Worm (Caenorhabditis elegans) whole organism, midembryonic: ENCODE results near the gene ZK177.2.
"Not testable (repeated sequence)": the region's sequence is repeated elsewhere in the genome, so short reads cannot be mapped to it uniquely, and the experiment has no call there.

Experiments used
- T22C8.4 ChIP-seq: fragments of 200-800 bp; sonication (Bioruptor generic); IDR thresholded peaks from 2 replicates; pipeline ENCODE4 v1.3.6; 2022; ENCODE audit warnings: missing genetic modification characterization, missing compliant biosample characterization
- cog-1 ChIP-seq: sonication (generic microtip); optimal IDR thresholded peaks from 2 replicates; lab custom pipeline; 2016; ENCODE audit warnings: missing genetic modification characterization, missing compliant biosample characterization
- flt-1 ChIP-seq: fragments of 200-800 bp; sonication (Bioruptor generic); IDR thresholded peaks from 2 replicates; pipeline ENCODE4 v1.3.6; 2022; ENCODE audit warnings: missing genetic modification characterization, missing compliant biosample characterization
- klf-2 ChIP-seq: fragments of 200-800 bp; sonication (Bioruptor generic); conservative IDR thresholded peaks from 2 replicates; pipeline ENCODE4 v1.3.6; 2022; ENCODE audit warnings: missing genetic modification reagents, missing genetic modification characterization, missing compliant biosample characterization
- med-1 ChIP-seq: sonication (generic microtip); optimal IDR thresholded peaks from 2 replicates; lab custom pipeline; 2017; ENCODE audit warnings: missing genetic modification characterization, mild to moderate bottlenecking, missing compliant biosample characterization, antibody characterized with exemption, missing genetic modification reagents; ENCODE audit not compliant: insufficient read depth
- ref-1 ChIP-seq: fragments of 200-800 bp; sonication (Bioruptor generic); conservative IDR thresholded peaks from 2 replicates; pipeline ENCODE4 v1.3.6; 2022; ENCODE audit warnings: missing genetic modification reagents, missing genetic modification characterization, missing compliant biosample characterization
- tab-1 ChIP-seq: fragments of 200-800 bp; sonication (Bioruptor generic); IDR thresholded peaks from 2 replicates; pipeline ENCODE4 v1.3.6; 2022; ENCODE audit warnings: missing genetic modification characterization, missing compliant biosample characterization
- ztf-23 ChIP-seq: fragments of 200-800 bp; sonication (Bioruptor generic); IDR thresholded peaks from 2 replicates; pipeline ENCODE4 v1.3.6; 2022; ENCODE audit warnings: missing genetic modification reagents, missing genetic modification characterization, missing compliant biosample characterization
- ztf-29 ChIP-seq: fragments of 200-800 bp; sonication (Bioruptor generic); IDR thresholded peaks from 2 replicates; pipeline ENCODE4 v1.3.6; 2022; ENCODE audit warnings: missing genetic modification reagents, missing genetic modification characterization, missing compliant biosample characterization

ZK177.2 gene

DNA sequence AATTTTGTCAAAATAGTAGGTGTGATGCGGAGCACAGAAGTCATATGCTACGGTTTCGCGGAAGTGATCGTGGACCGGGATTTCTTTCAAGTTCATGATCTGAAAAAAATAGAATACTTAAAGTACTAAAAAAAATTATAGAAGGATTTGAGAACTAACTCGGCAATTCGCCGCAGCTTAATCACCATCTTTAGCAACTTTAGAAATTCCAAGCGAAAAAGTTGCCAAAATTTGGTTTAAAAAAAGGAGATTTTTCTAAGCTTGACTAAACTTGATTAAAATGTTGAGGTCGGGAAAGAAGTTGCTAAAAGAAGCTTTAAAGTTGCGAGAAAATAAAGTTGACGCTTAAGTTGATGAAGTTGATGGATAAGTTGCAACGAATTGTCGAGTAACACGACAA lies 1.4 kb upstream of the ZK177.2 start, which contains the start of gene ZK177.9:
Gene ZK177.9, minus strand, starts transcription at position 101 of the 400 bp plus-strand sequence.
- no peak for TF ChIP-seq med-1 (GFP tag; lab: Kevin White, UChicago)
- TF ChIP-seq T22C8.4: no peak
- TF ChIP-seq ztf-23 (GFP tag; lab: Robert Waterston, UW): no peak
- no peak for TF ChIP-seq klf-2
- TF ChIP-seq ztf-29 (GFP tag; lab: Robert Waterston, UW): no peak
- no peak for TF ChIP-seq flt-1 (GFP tag; lab: Robert Waterston, UW)
- TF ChIP-seq cog-1 (tag; lab: Kevin White, UChicago): no peak
- TF ChIP-seq tab-1: no peak
- TF ChIP-seq ref-1 (GFP tag; lab: Robert Waterston, UW): no peak

DNA sequence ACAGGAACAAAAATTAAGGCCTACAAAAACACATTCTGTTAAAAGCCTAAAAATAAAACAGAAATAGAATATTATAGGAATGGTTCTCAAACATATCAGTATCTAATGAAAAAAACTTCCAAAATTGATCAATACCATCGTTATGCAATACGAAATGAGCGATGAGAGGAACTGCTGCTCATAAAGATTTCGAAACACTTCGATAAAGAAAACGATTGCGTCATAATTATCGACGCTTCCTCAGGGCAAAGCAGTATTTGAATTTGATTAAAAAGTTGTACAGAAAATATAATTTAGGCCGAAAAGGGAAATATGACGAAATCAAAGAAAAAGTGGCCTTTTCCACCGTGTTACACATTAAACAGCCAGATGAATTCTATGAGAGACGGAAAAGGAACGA lies 955 bp upstream of the ZK177.2 start:
- TF ChIP-seq flt-1 (GFP tag; lab: Robert Waterston, UW) (no peak), klf-2 (no peak), T22C8.4 (no peak), cog-1 (tag; lab: Kevin White, UChicago) (no peak), ztf-23 (GFP tag; lab: Robert Waterston, UW) (no peak), ztf-29 (GFP tag; lab: Robert Waterston, UW) (no peak), ref-1 (GFP tag; lab: Robert Waterston, UW) (no peak), tab-1 (no peak), med-1 (GFP tag; lab: Kevin White, UChicago) (no peak)

DNA sequence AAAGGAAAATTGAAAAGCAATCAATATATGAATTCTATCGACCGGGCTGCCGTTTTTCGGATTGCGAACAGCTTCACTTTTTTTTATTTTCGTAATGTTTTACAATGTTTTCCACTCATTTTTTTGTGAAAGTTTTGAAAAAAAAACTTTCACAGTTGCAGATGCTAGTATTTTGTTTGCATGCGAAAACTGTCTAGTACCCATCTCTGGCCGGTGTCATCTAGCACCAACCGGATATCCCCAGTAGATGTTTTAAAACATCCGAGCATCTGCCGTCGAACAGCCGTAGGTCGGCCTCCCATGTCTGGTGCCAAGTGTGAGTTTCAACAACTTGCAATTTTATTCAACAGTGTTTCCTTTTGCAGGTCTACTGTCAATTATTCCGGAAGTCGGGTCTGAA lies 2.4 kb downstream of the ZK177.2 start, which contains the start of gene ZK177.12:
Gene ZK177.12, plus strand, starts transcription at position 301 of the 400 bp plus-strand sequence.
- TF ChIP-seq med-1 (GFP tag; lab: Kevin White, UChicago): no peak
- no peak for TF ChIP-seq tab-1
- no peak for TF ChIP-seq klf-2

- TF ChIP-seq T22C8.4 (no peak), flt-1 (GFP tag; lab: Robert Waterston, UW) (no peak), ref-1 (GFP tag; lab: Robert Waterston, UW) (no peak), ztf-23 (GFP tag; lab: Robert Waterston, UW) (no peak), ztf-29 (GFP tag; lab: Robert Waterston, UW) (no peak), cog-1 (tag; lab: Kevin White, UChicago) (no peak), klf-2 (no peak), med-1 (GFP tag; lab: Kevin White, UChicago) (no peak), tab-1 (no peak)
Observed at ce11 chrII:5522637-5523036, 3.6 kb downstream of the ZK177.2 start, which contains the start of gene ZK177.11. Gene ZK177.11 (plus strand): TSS chrII:5522937.

ce11 chrII:5525297-5525696 lies 6.3 kb downstream of the ZK177.2 start, which contains the start of gene tbx-35:
Gene tbx-35 (minus strand): TSS chrII:5525397.
- TF ChIP-seq med-1 (GFP tag; lab: Kevin White, UChicago) (no peak), klf-2 (no peak), ztf-29 (GFP tag; lab: Robert Waterston, UW) (no peak), tab-1 (no peak)

DNA sequence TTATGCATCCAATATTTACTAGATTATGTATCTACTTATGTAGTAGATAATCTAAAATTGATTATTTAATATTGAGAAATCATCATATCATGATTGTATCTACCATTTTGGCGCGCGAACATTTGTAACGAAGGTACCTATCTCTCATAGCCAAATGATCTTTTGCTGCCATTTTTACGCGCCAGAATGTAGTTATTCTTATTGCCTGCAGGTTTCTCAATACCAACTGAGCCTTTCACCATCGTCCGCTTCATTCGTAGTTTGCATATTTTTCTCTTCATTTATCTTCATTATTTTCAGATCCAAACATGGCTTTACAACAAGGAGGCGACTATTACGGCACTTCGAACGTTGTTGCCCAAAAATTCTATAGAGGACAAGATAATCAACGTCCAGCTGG lies 8.8 kb downstream of the ZK177.2 start, which contains the start of gene ZK177.1:
Gene ZK177.1, plus strand, starts transcription at position 301 of the 400 bp plus-strand sequence.
- no peak for TF ChIP-seq klf-2
- TF ChIP-seq ztf-23 (GFP tag; lab: Robert Waterston, UW): no peak

DNA sequence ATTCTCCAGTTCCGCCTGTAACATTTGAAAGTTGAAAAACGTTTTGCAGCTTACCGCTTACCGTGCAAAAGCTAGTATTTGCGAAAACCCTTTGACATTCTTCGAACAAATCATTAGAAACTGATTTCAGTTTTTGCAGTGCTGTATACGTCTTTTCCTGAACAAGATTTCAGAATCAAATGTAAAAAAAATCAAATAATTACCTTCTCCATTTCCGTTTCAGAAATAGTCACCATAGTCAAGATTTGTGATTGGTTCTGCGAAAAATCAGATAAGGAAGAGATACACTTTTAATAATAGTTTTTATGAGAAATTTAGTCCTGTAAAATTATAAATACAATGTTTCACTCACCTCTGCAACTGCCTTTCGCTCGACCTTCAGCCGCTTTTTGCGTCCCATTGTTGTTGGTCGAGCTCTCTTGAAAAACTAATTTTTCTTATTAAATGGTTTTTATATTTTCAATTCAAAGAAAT lies 12.9 kb downstream of the ZK177.2 start, which contains the start of gene C17C3.9:
Gene C17C3.9, minus strand, starts transcription at position 424 of the 474 bp plus-strand sequence.
- TF ChIP-seq cog-1 (tag; lab: Kevin White, UChicago) (no peak), tab-1 (no peak), ztf-23 (GFP tag; lab: Robert Waterston, UW) (no peak), T22C8.4 (no peak), flt-1 (GFP tag; lab: Robert Waterston, UW) (no peak), klf-2 (no peak), med-1 (GFP tag; lab: Kevin White, UChicago) (no peak), ref-1 (GFP tag; lab: Robert Waterston, UW) (no peak), ztf-29 (GFP tag; lab: Robert Waterston, UW) (no peak)

- no peak for TF ChIP-seq klf-2
- no peak for TF ChIP-seq cog-1 (tag; lab: Kevin White, UChicago)
Observed at ce11 chrII:5533642-5534041, 14.6 kb downstream of the ZK177.2 start, which contains the start of gene hlh-26. Gene hlh-26 (minus strand): TSS chrII:5533742.

ce11 chrII:5534939-5535338 lies 15.9 kb downstream of the ZK177.2 start, which contains the start of gene hlh-25:
Gene hlh-25 (plus strand): TSS chrII:5535239.
- not testable (repeated sequence) for TF ChIP-seq med-1 (GFP tag; lab: Kevin White, UChicago); cog-1 (tag; lab: Kevin White, UChicago); ztf-23 (GFP tag; lab: Robert Waterston, UW)

ce11 chrII:5537078-5537477 lies 18.1 kb downstream of the ZK177.2 start:
- no peak for TF ChIP-seq ref-1 (GFP tag; lab: Robert Waterston, UW)
- TF ChIP-seq ztf-29 (GFP tag; lab: Robert Waterston, UW): no peak
- TF ChIP-seq ztf-23 (GFP tag; lab: Robert Waterston, UW): no peak
- no peak for TF ChIP-seq cog-1 (tag; lab: Kevin White, UChicago)

ce11 chrII:5537524-5537923 lies 18.5 kb downstream of the ZK177.2 start, which contains the start of gene C17C3.11:
Gene C17C3.11 (plus strand): TSS chrII:5537824.
- TF ChIP-seq cog-1 (tag; lab: Kevin White, UChicago) (no peak), klf-2 (no peak), med-1 (GFP tag; lab: Kevin White, UChicago) (no peak), ref-1 (GFP tag; lab: Robert Waterston, UW) (no peak), ztf-23 (GFP tag; lab: Robert Waterston, UW) (no peak), flt-1 (GFP tag; lab: Robert Waterston, UW) (no peak)
